Worm (Caenorhabditis elegans): ENCODE results near the gene pgp-12.

ce11 chrX:12759010-12759409 lies 27.4 kb downstream of the pgp-12 start:
- TF ChIP-seq lin-13 (tag; optimal IDR thresholded peaks at IDR 0.05) (no peak), snpc-4 (tag; optimal IDR thresholded peaks at IDR 0.05) (no peak), nhr-12 (tag; optimal IDR thresholded peaks at IDR 0.05) (no peak), elt-3 (tag; optimal IDR thresholded peaks at IDR 0.05) (no peak), lsy-2 (tag; optimal IDR thresholded peaks at IDR 0.05) (no peak), blmp-1 (tag; optimal IDR thresholded peaks at IDR 0.05) (no peak), pha-4 (tag; optimal IDR thresholded peaks at IDR 0.05) (no peak)
